Worm (Caenorhabditis elegans) whole organism, early embryonic: ENCODE measurements around the gene kgb-2.

Source experiments
- B0310.2 ChIP-seq: sonication (generic microtip); optimal IDR thresholded peaks from 2 replicates; lab custom pipeline; 2016; ENCODE audit warnings: mild to moderate bottlenecking, missing genetic modification characterization, missing compliant biosample characterization
- F13C5.2 ChIP-seq: sonication (generic microtip); optimal IDR thresholded peaks from 2 replicates; lab custom pipeline; 2017; ENCODE audit warnings: mild to moderate bottlenecking, missing genetic modification characterization, inconsistent platforms, missing compliant biosample characterization
- aly-1 ChIP-seq: sonication (generic microtip); optimal IDR thresholded peaks from 2 replicates; lab custom pipeline; 2016; ENCODE audit warnings: missing genetic modification characterization, missing compliant biosample characterization
- ama-1 ChIP-seq: fragments of 150-350 bp; optimal IDR thresholded peaks from 2 replicates; lab custom pipeline; 2014
- ceh-13 ChIP-seq: fragments of 200-800 bp; sonication (Bioruptor generic); optimal IDR thresholded peaks from 2 replicates; lab custom pipeline; 2018; ENCODE audit warnings: mild to moderate bottlenecking, missing genetic modification characterization, missing compliant biosample characterization
- ceh-36 ChIP-seq: sonication (generic microtip); optimal IDR thresholded peaks from 2 replicates; lab custom pipeline; 2016; ENCODE audit warnings: missing genetic modification characterization, inconsistent platforms, missing compliant biosample characterization
- ets-7 ChIP-seq: sonication (generic microtip); optimal IDR thresholded peaks from 2 replicates; lab custom pipeline; 2016; ENCODE audit warnings: missing genotype, missing genetic modification characterization, missing compliant biosample characterization
- hmbx-1 ChIP-seq: sonication (generic microtip); optimal IDR thresholded peaks from 2 replicates; lab custom pipeline; 2016; ENCODE audit warnings: mild to moderate bottlenecking, missing genetic modification characterization, missing compliant biosample characterization
- hmg-4 ChIP-seq: fragments of 200-800 bp; sonication (Bioruptor generic); optimal IDR thresholded peaks from 2 replicates; lab custom pipeline; 2018; ENCODE audit warnings: mild to moderate bottlenecking, missing genetic modification characterization, missing compliant biosample characterization
- pes-1 ChIP-seq: fragments of 200-800 bp; sonication (Bioruptor generic); IDR thresholded peaks from 2 replicates; pipeline ENCODE4 v1.3.6; 2022; ENCODE audit warnings: missing genetic modification reagents, missing genetic modification characterization, missing compliant biosample characterization
- scrt-1 ChIP-seq: fragments of 200-800 bp; sonication (Bioruptor generic); IDR thresholded peaks from 2 replicates; pipeline ENCODE4 v1.3.6; 2022; ENCODE audit warnings: missing genetic modification characterization, missing compliant biosample characterization
- sea-1 ChIP-seq: fragments of 200-800 bp; sonication (Bioruptor generic); conservative IDR thresholded peaks from 2 replicates; pipeline ENCODE4 v1.3.6; 2022; ENCODE audit warnings: missing genetic modification characterization, missing compliant biosample characterization
- tbx-11 ChIP-seq: fragments of 200-800 bp; sonication (Bioruptor generic); IDR thresholded peaks from 2 replicates; pipeline ENCODE4 v1.3.6; 2022; ENCODE audit warnings: missing genetic modification characterization, missing compliant biosample characterization
- tbx-37 ChIP-seq: fragments of 200-800 bp; sonication (Bioruptor generic); conservative IDR thresholded peaks from 2 replicates; pipeline ENCODE4 v1.3.6; 2022; ENCODE audit warnings: missing genetic modification reagents, missing genetic modification characterization, missing compliant biosample characterization

DNA sequence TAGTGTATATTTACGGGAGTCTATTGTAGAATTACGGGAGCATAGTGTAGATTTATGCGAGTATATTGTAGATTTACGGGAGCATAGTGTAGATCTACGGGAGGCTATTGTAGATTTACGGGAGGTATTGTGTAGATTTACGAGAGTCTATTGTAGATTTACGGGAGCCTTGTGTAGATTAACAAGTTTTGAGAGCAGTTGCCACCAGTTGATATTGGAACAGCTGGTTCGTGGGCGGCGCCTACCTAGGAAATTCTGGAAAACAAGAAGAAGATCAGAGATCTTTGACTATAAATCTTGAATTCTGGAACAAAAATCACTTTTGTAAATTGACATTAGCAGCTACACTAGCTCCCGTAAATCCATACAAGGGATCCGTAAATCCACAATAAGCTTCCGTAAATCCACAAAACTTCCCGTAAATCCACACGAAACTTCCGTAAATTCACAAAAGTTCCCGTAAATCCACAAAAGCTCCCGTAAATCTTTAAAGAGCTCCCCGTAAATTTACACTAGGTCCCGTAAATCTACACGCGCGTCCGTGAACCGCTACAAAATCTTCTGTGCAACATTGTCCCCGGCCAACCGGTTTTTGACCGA lies 46.3 kb downstream of the kgb-2 start:
- TF ChIP-seq B0310.2 (tag; lab: Kevin White, UChicago): no peak
- TF ChIP-seq ama-1 (lab: Kevin White, UChicago): no peak
- no peak for TF ChIP-seq sea-1 (GFP tag; lab: Robert Waterston, UW)
- no peak for TF ChIP-seq scrt-1
- TF ChIP-seq aly-1 (tag; lab: Kevin White, UChicago): no peak
- TF ChIP-seq F13C5.2: no peak
- TF ChIP-seq hmbx-1 (tag; lab: Kevin White, UChicago): no peak
- no peak for TF ChIP-seq ceh-13
- TF ChIP-seq ets-7 (tag; lab: Kevin White, UChicago): no peak
- no peak for TF ChIP-seq pes-1 (GFP tag; lab: Robert Waterston, UW)
- TF ChIP-seq tbx-11 (GFP tag; lab: Robert Waterston, UW): no peak
- TF ChIP-seq hmg-4: no peak
- no peak for TF ChIP-seq ceh-36 (tag; lab: Kevin White, UChicago)
- no peak for TF ChIP-seq tbx-37 (GFP tag; lab: Robert Waterston, UW)
